Worm (Caenorhabditis elegans): Measurements from ENCODE around the gene Y57G11C.499.

Gene Y57G11C.499

ce11 chrIV:14795918-14796488 lies 41.3 kb upstream of the Y57G11C.499 start, which contains the start of gene coq-3:
Gene coq-3, minus strand, starts transcription at chrIV:14796324.
- TF ChIP-seq tra-4 (tag; optimal IDR thresholded peaks at IDR 0.05), result no peak
- no peak for TF ChIP-seq scrt-1 (GFP tag; IDR thresholded peaks at IDR 0.05)
- no peak for TF ChIP-seq flt-1 (GFP tag; IDR thresholded peaks at IDR 0.05)

- TF ChIP-seq hmg-4 (GFP tag; optimal IDR thresholded peaks at IDR 0.05), result peak; percentile 16
- TF ChIP-seq aly-1 (tag; optimal IDR thresholded peaks at IDR 0.05), result no peak
Measured at ce11 chrIV:14793900-14794624, 39.3 kb upstream of the Y57G11C.499 start.

ce11 chrIV:14792602-14793232 lies 38.0 kb upstream of the Y57G11C.499 start, which contains the start of gene gdi-1:
Gene gdi-1, minus strand, starts transcription at chrIV:14792887.
- TF ChIP-seq ama-1 (optimal IDR thresholded peaks at IDR 0.05) (no peak), scrt-1 (GFP tag; IDR thresholded peaks at IDR 0.05) (no peak), F13C5.2 (tag; optimal IDR thresholded peaks at IDR 0.05) (no peak), aly-1 (tag; optimal IDR thresholded peaks at IDR 0.05) (no peak), B0310.2 (tag; optimal IDR thresholded peaks at IDR 0.05) (no peak), hnd-1 (tag; optimal IDR thresholded peaks at IDR 0.05) (no peak), tbx-11 (GFP tag; IDR thresholded peaks at IDR 0.05) (no peak), tbx-37 (GFP tag; conservative IDR thresholded peaks at IDR 0.05) (no peak), tra-4 (tag; optimal IDR thresholded peaks at IDR 0.05) (no peak), hmg-4 (GFP tag; optimal IDR thresholded peaks at IDR 0.05) (no peak), sea-1 (GFP tag; conservative IDR thresholded peaks at IDR 0.05) (no peak), flt-1 (GFP tag; IDR thresholded peaks at IDR 0.05) (no peak), ets-7 (tag; optimal IDR thresholded peaks at IDR 0.05) (no peak), pes-1 (GFP tag; IDR thresholded peaks at IDR 0.05) (no peak), ceh-13 (GFP tag; optimal IDR thresholded peaks at IDR 0.05) (no peak), ceh-36 (tag; optimal IDR thresholded peaks at IDR 0.05) (no peak), hmbx-1 (tag; optimal IDR thresholded peaks at IDR 0.05) (no peak)

- no peak for TF ChIP-seq ama-1 (optimal IDR thresholded peaks at IDR 0.05)
- TF ChIP-seq B0310.2 (tag; optimal IDR thresholded peaks at IDR 0.05), result no peak
Measured at ce11 chrIV:14790579-14790978, 35.8 kb upstream of the Y57G11C.499 start.

ce11 chrIV:14786374-14787136 lies 31.8 kb upstream of the Y57G11C.499 start, which contains the start of gene melo-1:
Gene melo-1, plus strand, starts transcription at chrIV:14787031.
- TF ChIP-seq F13C5.2 (tag; optimal IDR thresholded peaks at IDR 0.05) (no peak), pes-1 (GFP tag; IDR thresholded peaks at IDR 0.05) (no peak), aly-1 (tag; optimal IDR thresholded peaks at IDR 0.05) (no peak), ets-7 (tag; optimal IDR thresholded peaks at IDR 0.05) (no peak), tbx-37 (GFP tag; conservative IDR thresholded peaks at IDR 0.05) (no peak), tbx-11 (GFP tag; IDR thresholded peaks at IDR 0.05) (no peak), ceh-13 (GFP tag; optimal IDR thresholded peaks at IDR 0.05) (no peak), hmbx-1 (tag; optimal IDR thresholded peaks at IDR 0.05) (no peak), scrt-1 (GFP tag; IDR thresholded peaks at IDR 0.05) (no peak), hmg-4 (GFP tag; optimal IDR thresholded peaks at IDR 0.05) (no peak)

ce11 chrIV:14784481-14784880 lies 29.7 kb upstream of the Y57G11C.499 start, which contains the start of gene nlp-56:
Gene nlp-56, minus strand, starts transcription at chrIV:14784737.
- TF ChIP-seq B0310.2 (tag; optimal IDR thresholded peaks at IDR 0.05) (no peak), ets-7 (tag; optimal IDR thresholded peaks at IDR 0.05) (no peak), tra-4 (tag; optimal IDR thresholded peaks at IDR 0.05) (no peak), scrt-1 (GFP tag; IDR thresholded peaks at IDR 0.05) (no peak), ceh-36 (tag; optimal IDR thresholded peaks at IDR 0.05) (no peak), hmg-4 (GFP tag; optimal IDR thresholded peaks at IDR 0.05) (no peak), aly-1 (tag; optimal IDR thresholded peaks at IDR 0.05) (no peak), hnd-1 (tag; optimal IDR thresholded peaks at IDR 0.05) (no peak), flt-1 (GFP tag; IDR thresholded peaks at IDR 0.05) (no peak), tbx-11 (GFP tag; IDR thresholded peaks at IDR 0.05) (no peak)

- no peak for TF ChIP-seq hmbx-1 (tag; optimal IDR thresholded peaks at IDR 0.05)
- TF ChIP-seq scrt-1 (GFP tag; IDR thresholded peaks at IDR 0.05), result no peak
- no peak for TF ChIP-seq hmg-4 (GFP tag; optimal IDR thresholded peaks at IDR 0.05)
- no peak for TF ChIP-seq B0310.2 (tag; optimal IDR thresholded peaks at IDR 0.05)
- TF ChIP-seq ceh-36 (tag; optimal IDR thresholded peaks at IDR 0.05), result no peak
Measured at ce11 chrIV:14782211-14782610, 27.5 kb upstream of the Y57G11C.499 start, which contains the start of gene Y57G11C.1130. Gene Y57G11C.1130, plus strand, starts transcription at chrIV:14782511.

- no peak for TF ChIP-seq hmg-4 (GFP tag; optimal IDR thresholded peaks at IDR 0.05)
Measured at ce11 chrIV:14781537-14781936, 26.8 kb upstream of the Y57G11C.499 start, which contains the start of gene Y57G11C.8. Gene Y57G11C.8, plus strand, starts transcription at chrIV:14781837.
